Worm (Caenorhabditis elegans): ENCODE results near the gene M03C11.1.

The M03C11.1 gene

ce11 chrIII:10379632-10380031 lies 16.3 kb downstream of the M03C11.1 start:
- TF ChIP-seq gmeb-1 (tag; optimal IDR thresholded peaks at IDR 0.05): no peak
- TF ChIP-seq C34F6.9 (tag; optimal IDR thresholded peaks at IDR 0.05): peak; percentile 33
- peak; percentile 82 for TF ChIP-seq crh-2 (tag; optimal IDR thresholded peaks at IDR 0.05)
- TF ChIP-seq lsy-2 (tag; optimal IDR thresholded peaks at IDR 0.05): peak in 1 of 2 experiments; percentile 23
- TF ChIP-seq ZK546.5 (tag; optimal IDR thresholded peaks at IDR 0.05): no peak
- no peak for TF ChIP-seq ztf-11 (tag; optimal IDR thresholded peaks at IDR 0.05)
- TF ChIP-seq F13H6.1 (tag; optimal IDR thresholded peaks at IDR 0.05): peak; percentile 16
- TF ChIP-seq sma-3 (GFP tag; optimal IDR thresholded peaks at IDR 0.05): no peak
- no peak for TF ChIP-seq mab-5 (tag; optimal IDR thresholded peaks at IDR 0.05)
- no peak for TF ChIP-seq nhr-23 (tag; optimal IDR thresholded peaks at IDR 0.05)
- no peak for TF ChIP-seq ztf-1 (GFP tag; conservative IDR thresholded peaks at IDR 0.05)

DNA sequence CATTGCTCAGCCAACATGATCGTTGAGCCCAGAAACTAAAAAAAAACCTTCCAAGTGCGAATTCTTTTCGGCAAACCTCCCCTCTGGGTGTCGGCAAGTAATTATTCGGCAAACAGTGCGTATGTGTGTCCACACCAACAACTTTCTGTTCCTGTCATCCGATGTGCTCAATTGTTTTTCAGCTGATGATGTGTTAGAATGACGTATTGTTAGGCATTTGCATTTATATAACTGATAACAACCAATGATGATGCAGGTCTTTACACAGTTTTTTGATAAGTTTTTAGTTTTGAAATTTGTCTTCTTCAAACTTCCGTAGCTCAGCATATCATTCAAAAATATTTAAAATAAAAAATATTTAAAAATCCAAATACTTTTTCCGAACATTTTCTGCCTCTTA lies 17.0 kb downstream of the M03C11.1 start:
- TF ChIP-seq fos-1 (tag; optimal IDR thresholded peaks at IDR 0.05): peak; percentile 72
- peak; percentile 1 for TF ChIP-seq sma-9 (GFP tag; optimal IDR thresholded peaks at IDR 0.05)
- no peak for TF ChIP-seq sma-9 (tag; optimal IDR thresholded peaks at IDR 0.05)
- TF ChIP-seq lin-13 (GFP tag; optimal IDR thresholded peaks at IDR 0.05): no peak

DNA sequence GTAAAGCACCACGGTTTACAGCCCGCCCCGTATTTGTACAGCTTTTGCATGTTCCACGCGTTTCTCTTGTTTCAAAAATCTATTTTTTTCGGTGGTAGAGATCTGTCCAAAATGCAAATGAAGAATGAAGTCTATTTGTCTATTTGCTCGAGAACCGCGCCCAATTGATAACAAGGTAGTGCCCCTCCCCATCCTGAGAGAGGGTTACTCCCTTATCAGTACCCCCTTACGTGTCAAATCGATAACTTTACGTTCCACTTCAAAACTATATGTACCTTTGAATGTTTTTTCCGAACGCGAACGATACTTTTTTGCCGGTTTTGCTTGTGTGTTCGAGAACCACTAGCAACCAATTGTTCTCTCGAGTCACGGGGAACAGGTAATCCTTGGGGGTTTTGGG lies 19.8 kb downstream of the M03C11.1 start:
- TF ChIP-seq fos-1 (tag; optimal IDR thresholded peaks at IDR 0.05): peak; percentile 85
- TF ChIP-seq crh-2 (tag; optimal IDR thresholded peaks at IDR 0.05): peak; percentile 19
- TF ChIP-seq sma-3 (GFP tag; optimal IDR thresholded peaks at IDR 0.05): no peak

ce11 chrIII:10373845-10374244 lies 22.0 kb downstream of the M03C11.1 start:
- TF ChIP-seq unc-39 (tag; optimal IDR thresholded peaks at IDR 0.05) (no peak), ztf-4 (tag; optimal IDR thresholded peaks at IDR 0.05) (no peak), ztf-1 (GFP tag; conservative IDR thresholded peaks at IDR 0.05) (no peak), crh-2 (tag; optimal IDR thresholded peaks at IDR 0.05) (no peak), nhr-25 (tag; optimal IDR thresholded peaks at IDR 0.05) (no peak), lin-13 (GFP tag; optimal IDR thresholded peaks at IDR 0.05) (no peak)

DNA sequence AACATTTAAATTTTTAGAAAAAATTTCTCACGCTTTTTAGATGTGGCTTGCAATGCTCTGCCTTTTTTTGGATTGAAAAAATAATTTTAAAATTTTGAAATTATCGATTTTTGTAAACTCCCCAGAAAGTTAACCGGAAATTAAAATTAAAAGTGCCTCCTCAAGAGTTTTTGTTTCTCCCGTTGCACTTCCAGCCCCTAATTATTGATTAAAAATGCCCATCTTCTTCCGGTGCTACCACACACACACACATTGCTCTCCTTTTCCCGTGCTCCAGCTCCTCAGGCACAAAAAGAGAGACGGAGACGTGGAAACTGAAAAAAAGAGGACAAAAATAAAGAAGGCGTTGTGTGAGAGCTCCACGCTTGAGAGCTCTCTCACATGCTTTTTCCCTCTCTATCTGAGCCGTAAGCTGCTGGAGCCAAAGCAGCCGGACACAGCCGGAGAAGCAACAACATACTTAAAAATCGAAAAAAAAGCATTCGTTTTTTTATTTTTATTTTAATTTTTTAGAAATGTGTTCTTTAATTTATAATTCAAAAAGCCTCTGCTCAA lies 28.5 kb downstream of the M03C11.1 start:
- TF ChIP-seq lin-39 (tag; optimal IDR thresholded peaks at IDR 0.05) (no peak), unc-55 (GFP tag; optimal IDR thresholded peaks at IDR 0.05) (peak; percentile 44), lsy-2 (tag; optimal IDR thresholded peaks at IDR 0.05) (peak in 1 of 2 experiments; percentile 24), zag-1 (tag; optimal IDR thresholded peaks at IDR 0.05) (peak; percentile 10), C34F6.9 (tag; optimal IDR thresholded peaks at IDR 0.05) (peak; percentile 45), nhr-129 (tag; optimal IDR thresholded peaks at IDR 0.05) (peak; percentile 18)

ce11 chrIII:10364656-10365055 lies 31.2 kb downstream of the M03C11.1 start, which contains the start of gene tbc-8:
Gene tbc-8 (plus strand): TSS chrIII:10364956.
- no peak for TF ChIP-seq ztf-11 (tag; optimal IDR thresholded peaks at IDR 0.05)
- TF ChIP-seq aly-2 (tag; optimal IDR thresholded peaks at IDR 0.05): no peak

ce11 chrIII:10362920-10363319 lies 33.0 kb downstream of the M03C11.1 start:
- TF ChIP-seq nhr-6 (tag; optimal IDR thresholded peaks at IDR 0.05) (no peak), lsy-2 (tag; optimal IDR thresholded peaks at IDR 0.05) (peak in 1 of 2 experiments; percentile 47), sma-3 (GFP tag; optimal IDR thresholded peaks at IDR 0.05) (no peak), mab-5 (tag; optimal IDR thresholded peaks at IDR 0.05) (no peak)

- TF ChIP-seq unc-55 (GFP tag; optimal IDR thresholded peaks at IDR 0.05) (no peak), gmeb-1 (tag; optimal IDR thresholded peaks at IDR 0.05) (no peak), lin-39 (tag; optimal IDR thresholded peaks at IDR 0.05) (no peak)
Observed at ce11 chrIII:10361456-10361855, 34.4 kb downstream of the M03C11.1 start.

DNA sequence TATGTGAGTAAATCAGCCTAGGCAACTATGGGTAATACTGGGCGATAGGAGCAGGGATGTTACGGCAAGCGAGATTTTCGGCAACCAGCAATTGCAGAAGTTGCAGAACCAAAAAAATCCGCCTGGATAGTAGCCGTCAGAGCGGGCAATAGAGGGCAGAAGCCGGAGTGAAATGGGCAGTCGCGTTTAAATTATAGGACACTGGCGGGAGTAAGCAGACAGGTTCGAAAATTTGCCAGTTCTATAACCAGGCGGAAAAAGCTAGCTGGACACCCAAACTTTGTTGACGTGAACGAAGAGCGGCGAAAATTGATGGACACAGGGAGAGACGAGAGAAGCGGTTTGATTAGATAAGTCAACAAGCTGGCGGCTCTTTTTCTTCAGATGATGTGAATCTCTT lies 36.0 kb downstream of the M03C11.1 start:
- TF ChIP-seq ceh-82 (tag; optimal IDR thresholded peaks at IDR 0.05): no peak
- TF ChIP-seq nhr-77 (tag; optimal IDR thresholded peaks at IDR 0.05): no peak
- TF ChIP-seq nhr-6 (tag; optimal IDR thresholded peaks at IDR 0.05): no peak
- no peak for TF ChIP-seq nhr-21 (tag; optimal IDR thresholded peaks at IDR 0.05)
- TF ChIP-seq mab-5 (tag; optimal IDR thresholded peaks at IDR 0.05): no peak
- no peak for TF ChIP-seq lin-39 (tag; optimal IDR thresholded peaks at IDR 0.05)
- no peak for TF ChIP-seq zag-1 (tag; optimal IDR thresholded peaks at IDR 0.05)
- TF ChIP-seq mbf-1 (tag; optimal IDR thresholded peaks at IDR 0.05): no peak
- TF ChIP-seq lin-11 (tag; optimal IDR thresholded peaks at IDR 0.05): no peak
- no peak for TF ChIP-seq dmd-4 (tag; optimal IDR thresholded peaks at IDR 0.05)
- TF ChIP-seq nhr-12 (tag; optimal IDR thresholded peaks at IDR 0.05): no peak
- TF ChIP-seq peb-1 (tag; optimal IDR thresholded peaks at IDR 0.05): no peak
- no peak for TF ChIP-seq nhr-237 (tag; optimal IDR thresholded peaks at IDR 0.05)
- TF ChIP-seq egl-27 (tag; optimal IDR thresholded peaks at IDR 0.05): no peak
- no peak for TF ChIP-seq nhr-11 (tag; optimal IDR thresholded peaks at IDR 0.05)
- no peak for TF ChIP-seq nhr-25 (tag; optimal IDR thresholded peaks at IDR 0.05)
